Worm (Caenorhabditis elegans): ENCODE results near the gene C34C12.2.

ce11 chrIII:3417453-3417852 is 36.1 kb upstream of the C34C12.2 start:
- no peak for TF ChIP-seq Y56A3A.18 (GFP tag; IDR thresholded peaks at IDR 0.05)
- TF ChIP-seq ceh-40 (GFP tag; IDR thresholded peaks at IDR 0.05), result no peak
- TF ChIP-seq lin-35 (GFP tag; optimal IDR thresholded peaks at IDR 0.05), result no peak
- no peak for TF ChIP-seq atf-7 (tag; optimal IDR thresholded peaks at IDR 0.05)
- TF ChIP-seq nhr-80 (tag; optimal IDR thresholded peaks at IDR 0.05), result no peak
- TF ChIP-seq rcor-1 (GFP tag; IDR thresholded peaks at IDR 0.05), result no peak

Data from whole organism, young adult.